In genomic region chr2L:4930541-4930940, dm6 we compare ENCODE assay signal across 4 fruit fly cellular contexts.
TF ChIP-seq lines count a peak whose summit lies in the region.

No protein-coding gene starts in this region.

- no peak for TF ChIP-seq CTCF in whole organism, embryonic (GFP tag; optimal IDR thresholded peaks at IDR 0.05; lab: Kevin White, UChicago)

TF ChIP-seq in whole organism, adult, 20 proteins besides CTCF, POLR2A, EP300 and RAD21:
- peak; percentile 83 for TF ChIP-seq CG7045 (GFP tag; optimal IDR thresholded peaks at IDR 0.05; lab: Kevin White, UChicago)
- peak; percentile 36 for TF ChIP-seq kay (GFP tag; lab: Kevin White, UChicago; ENCODE audit: borderline replicate concordance)
- peak; percentile 9 for TF ChIP-seq toe (GFP tag; optimal IDR thresholded peaks at IDR 0.05; lab: Kevin White, UChicago)
- peak; percentile 35 for TF ChIP-seq bab1 (GFP tag; optimal IDR thresholded peaks at IDR 0.05; lab: Kevin White, UChicago)
- peak; percentile 90 for TF ChIP-seq CG33017 (tag; optimal IDR thresholded peaks at IDR 0.05; lab: Kevin White, UChicago)
- peak; percentile 51 for TF ChIP-seq CG12768 (GFP tag; optimal IDR thresholded peaks at IDR 0.05; lab: Kevin White, UChicago)
- no peak for TF ChIP-seq cic (GFP tag; optimal IDR thresholded peaks at IDR 0.05; lab: Kevin White, UChicago)
- TF ChIP-seq CG14711 (tag; optimal IDR thresholded peaks at IDR 0.05; lab: Kevin White, UChicago), result peak; percentile 69
- no peak for TF ChIP-seq Crg-1 (GFP tag; optimal IDR thresholded peaks at IDR 0.05; lab: Kevin White, UChicago)
- TF ChIP-seq CG7101 (tag; optimal IDR thresholded peaks at IDR 0.05; lab: Kevin White, UChicago), result peak; percentile 67
- TF ChIP-seq Clk (GFP tag; optimal IDR thresholded peaks at IDR 0.05; lab: Kevin White, UChicago), result no peak
- peak; percentile 30 for TF ChIP-seq tj (GFP tag; optimal IDR thresholded peaks at IDR 0.05; lab: Kevin White, UChicago)
- TF ChIP-seq Hr96 (GFP tag; optimal IDR thresholded peaks at IDR 0.05; lab: Kevin White, UChicago), result peak; percentile 12
- TF ChIP-seq CG11617 (GFP tag; optimal IDR thresholded peaks at IDR 0.05; lab: Kevin White, UChicago), result peak; percentile 20
- TF ChIP-seq CG5204 (GFP tag; optimal IDR thresholded peaks at IDR 0.05; lab: Kevin White, UChicago), result peak; percentile 61

TF ChIP-seq in whole organism, embryonic, 481 proteins besides CTCF, POLR2A, EP300 and RAD21 (continues in another document):
- TF ChIP-seq Sox102F (GFP tag; optimal IDR thresholded peaks at IDR 0.05; lab: Kevin White, UChicago) (peak; percentile 5), Sin3A (optimal IDR thresholded peaks at IDR 0.05; lab: Kevin White, UChicago) (no peak), CG4404 (GFP tag; IDR thresholded peaks at IDR 0.05; lab: Robert Waterston, UW) (no peak), CG10979 (tag; optimal IDR thresholded peaks at IDR 0.05; lab: Kevin White, UChicago) (no peak), H2.0 (GFP tag; IDR thresholded peaks at IDR 0.05; lab: Robert Waterston, UW) (no peak), Pdp1 (GFP tag; optimal IDR thresholded peaks at IDR 0.05; lab: Kevin White, UChicago) (peak in 1 of 2 experiments; percentile 73), Hr78 (GFP tag; optimal IDR thresholded peaks at IDR 0.05; lab: Kevin White, UChicago) (no peak), sug (tag; optimal IDR thresholded peaks at IDR 0.05; lab: Kevin White, UChicago) (no peak), disco-r (GFP tag; optimal IDR thresholded peaks at IDR 0.05; lab: Kevin White, UChicago) (no peak), ase (GFP tag; IDR thresholded peaks at IDR 0.05; lab: Robert Waterston, UW) (no peak), chm (GFP tag; IDR thresholded peaks at IDR 0.05; lab: Robert Waterston, UW) (no peak), CG6791 (GFP tag; IDR thresholded peaks at IDR 0.05; lab: Robert Waterston, UW; ENCODE audit: partially characterized antibody) (no peak), CG1602 (GFP tag; optimal IDR thresholded peaks at IDR 0.05; lab: Kevin White, UChicago) (no peak), CG10543 (GFP tag; optimal IDR thresholded peaks at IDR 0.05; lab: Kevin White, UChicago) (no peak), Adf1 (GFP tag; IDR thresholded peaks at IDR 0.05; lab: Robert Waterston, UW) (no peak), tap (tag; optimal IDR thresholded peaks at IDR 0.05; lab: Kevin White, UChicago) (peak; percentile 8), dimm (GFP tag; IDR thresholded peaks at IDR 0.05; lab: Robert Waterston, UW) (no peak), CG16863 (GFP tag; optimal IDR thresholded peaks at IDR 0.05; lab: Kevin White, UChicago) (no peak), CG11696 (GFP tag; IDR thresholded peaks at IDR 0.05; lab: Robert Waterston, UW) (no peak), CG8359 (GFP tag; optimal IDR thresholded peaks at IDR 0.05; lab: Kevin White, UChicago; ENCODE audit: borderline replicate concordance) (no peak), so (GFP tag; IDR thresholded peaks at IDR 0.05; lab: Robert Waterston, UW) (no peak), CG17612 (GFP tag; IDR thresholded peaks at IDR 0.05; lab: Robert Waterston, UW) (no peak), kay (GFP tag; optimal IDR thresholded peaks at IDR 0.05; lab: Kevin White, UChicago) (no peak), CG11695 (GFP tag; IDR thresholded peaks at IDR 0.05; lab: Robert Waterston, UW) (0 out of 3 replicates have a peak, but pooled peaks have one; percentile 13), knrl (GFP tag; IDR thresholded peaks at IDR 0.05; lab: Robert Waterston, UW; ENCODE audit: partially characterized antibody) (no peak), Tbp (GFP tag; optimal IDR thresholded peaks at IDR 0.05; lab: Kevin White, UChicago) (no peak)

TF ChIP-seq in whole organism, prepupa, 60 proteins besides CTCF, POLR2A, EP300 and RAD21:
- TF ChIP-seq CG32006 (GFP tag; optimal IDR thresholded peaks at IDR 0.05; lab: Kevin White, UChicago), result peak; percentile 11
- peak; percentile 66; the same call in 1 of the 2 replicates for TF ChIP-seq CG15336 (GFP tag; IDR thresholded peaks at IDR 0.05; lab: Robert Waterston, UW)
- TF ChIP-seq Eip78C (GFP tag; lab: Kevin White, UChicago), result peak; percentile 56
- TF ChIP-seq CG31627 (GFP tag; optimal IDR thresholded peaks at IDR 0.05; lab: Kevin White, UChicago), result no peak
- no peak for TF ChIP-seq Lpt (GFP tag; optimal IDR thresholded peaks at IDR 0.05; lab: Kevin White, UChicago)
- TF ChIP-seq Hr4 (GFP tag; optimal IDR thresholded peaks at IDR 0.05; lab: Kevin White, UChicago), result peak; percentile 11
- peak; percentile 77 for TF ChIP-seq eg (GFP tag; IDR thresholded peaks at IDR 0.05; lab: Robert Waterston, UW)
- TF ChIP-seq CG10631 (GFP tag; optimal IDR thresholded peaks at IDR 0.05; lab: Kevin White, UChicago), result no peak
- peak; percentile 9 for TF ChIP-seq acj6 (GFP tag; optimal IDR thresholded peaks at IDR 0.05; lab: Kevin White, UChicago)
- TF ChIP-seq CG8119 (GFP tag; IDR thresholded peaks at IDR 0.05; lab: Robert Waterston, UW), result peak; percentile 60; the same call in 2 of the 3 replicates
- TF ChIP-seq fd85E (GFP tag; optimal IDR thresholded peaks at IDR 0.05; lab: Kevin White, UChicago), result no peak
- TF ChIP-seq topi (GFP tag; optimal IDR thresholded peaks at IDR 0.05; lab: Kevin White, UChicago), result no peak
- TF ChIP-seq Eip75B (GFP tag; optimal IDR thresholded peaks at IDR 0.05; lab: Kevin White, UChicago), result no peak
- peak; percentile 61; the same call in 2 of the 3 replicates for TF ChIP-seq CG6163 (GFP tag; IDR thresholded peaks at IDR 0.05; lab: Robert Waterston, UW)

TF ChIP-seq in whole organism, pupa, 21 proteins besides CTCF, POLR2A, EP300 and RAD21:
- no peak for TF ChIP-seq EcR (GFP tag; optimal IDR thresholded peaks at IDR 0.05; lab: Kevin White, UChicago)
- TF ChIP-seq Pif1B (GFP tag; optimal IDR thresholded peaks at IDR 0.05; lab: Kevin White, UChicago), result no peak
- TF ChIP-seq CG12605 (GFP tag; IDR thresholded peaks at IDR 0.05; lab: Robert Waterston, UW), result peak; percentile 57; the same call in 1 of the 2 replicates
- TF ChIP-seq CG14655 (GFP tag; optimal IDR thresholded peaks at IDR 0.05; lab: Kevin White, UChicago), result peak; percentile 14
- TF ChIP-seq CG15710 (tag; optimal IDR thresholded peaks at IDR 0.05; lab: Kevin White, UChicago), result no peak
- no peak for TF ChIP-seq CG8159 (tag; optimal IDR thresholded peaks at IDR 0.05; lab: Kevin White, UChicago)
- no peak for TF ChIP-seq CG17806 (tag; optimal IDR thresholded peaks at IDR 0.05; lab: Kevin White, UChicago)
- TF ChIP-seq CG13204 (GFP tag; optimal IDR thresholded peaks at IDR 0.05; lab: Kevin White, UChicago), result no peak
- TF ChIP-seq CG4496 (GFP tag; IDR thresholded peaks at IDR 0.05; lab: Robert Waterston, UW), result peak; percentile 35; the same call in 2 of the 3 replicates
- no peak for TF ChIP-seq CG34367 (tag; optimal IDR thresholded peaks at IDR 0.05; lab: Kevin White, UChicago)
- TF ChIP-seq Snoo (tag; optimal IDR thresholded peaks at IDR 0.05; lab: Kevin White, UChicago), result no peak
- no peak for TF ChIP-seq gl (tag; optimal IDR thresholded peaks at IDR 0.05; lab: Kevin White, UChicago)
- TF ChIP-seq CG8301 (tag; optimal IDR thresholded peaks at IDR 0.05; lab: Kevin White, UChicago), result no peak
- no peak for TF ChIP-seq fd96Ca (GFP tag; IDR thresholded peaks at IDR 0.05; lab: Robert Waterston, UW)
- no peak for TF ChIP-seq CG9948 (tag; optimal IDR thresholded peaks at IDR 0.05; lab: Kevin White, UChicago)
- peak; percentile 31; the same call in 1 of the 2 replicates for TF ChIP-seq CG32121 (GFP tag; IDR thresholded peaks at IDR 0.05; lab: Robert Waterston, UW)
- TF ChIP-seq Ets98B (GFP tag; IDR thresholded peaks at IDR 0.05; lab: Robert Waterston, UW), result peak; percentile 54; the same call in 1 of the 2 replicates
- TF ChIP-seq D1 (tag; optimal IDR thresholded peaks at IDR 0.05; lab: Kevin White, UChicago), result no peak
- no peak for TF ChIP-seq CG10348 (GFP tag; IDR thresholded peaks at IDR 0.05; lab: Robert Waterston, UW)
- TF ChIP-seq rn (GFP tag; IDR thresholded peaks at IDR 0.05; lab: Robert Waterston, UW), result no peak
- no peak for TF ChIP-seq Pif1A (GFP tag; optimal IDR thresholded peaks at IDR 0.05; lab: Kevin White, UChicago)
